Fruit fly (Drosophila melanogaster) whole organism, embryonic: ENCODE results near the gene Ugt36D1.

Experiments used
- CG11093 ChIP-seq: fragments of 200-800 bp; sonication (Bioruptor generic); IDR thresholded peaks from 3 replicates; pipeline ENCODE4 v1.3.6; 2022; ENCODE audit warnings: missing biosample characterization, missing genetic modification characterization
- CG11504 ChIP-seq: fragments of 200-800 bp; sonication (Bioruptor generic); optimal IDR thresholded peaks from 3 replicates; lab custom pipeline; 2019; ENCODE audit warnings: missing biosample characterization, mild to moderate bottlenecking, missing genetic modification characterization, moderate library complexity
- CG11723 ChIP-seq: fragments of 200-800 bp; sonication (Bioruptor generic); optimal IDR thresholded peaks from 2 replicates; lab custom pipeline; 2017; ENCODE audit warnings: missing biosample characterization, mild to moderate bottlenecking, missing genetic modification characterization
- CG12236 ChIP-seq: fragments of 200-800 bp; sonication (Bioruptor generic); optimal IDR thresholded peaks from 2 replicates; lab custom pipeline; 2016; ENCODE audit warnings: missing biosample characterization, missing genetic modification characterization
- CG1233 ChIP-seq: fragments of 200-800 bp; sonication (Bioruptor generic); optimal IDR thresholded peaks from 4 replicates; lab custom pipeline; 2018; ENCODE audit warnings: missing biosample characterization, mild to moderate bottlenecking, missing genetic modification characterization
- CG12659 ChIP-seq: fragments of 200-800 bp; sonication (Bioruptor generic); optimal IDR thresholded peaks from 3 replicates; lab custom pipeline; 2017; ENCODE audit warnings: mild to moderate bottlenecking, missing biosample characterization, missing genetic modification reagents, missing genetic modification characterization
- CG12769 ChIP-seq: fragments of 200-800 bp; sonication (Bioruptor generic); optimal IDR thresholded peaks from 2 replicates; lab custom pipeline; 2019; ENCODE audit warnings: missing biosample characterization, mild to moderate bottlenecking, missing genetic modification characterization, moderate library complexity
- CG13296 ChIP-seq: fragments of 200-800 bp; sonication (Bioruptor generic); optimal IDR thresholded peaks from 3 replicates; lab custom pipeline; 2018; ENCODE audit warnings: missing biosample characterization, mild to moderate bottlenecking, missing genetic modification characterization
- CG14860 ChIP-seq: fragments of 200-800 bp; sonication (Bioruptor generic); IDR thresholded peaks from 3 replicates; pipeline ENCODE4 v1.3.6; 2022; ENCODE audit warnings: missing biosample characterization, missing genetic modification characterization; ENCODE audit not compliant: partially characterized antibody
- CG15601 ChIP-seq: fragments of 200-800 bp; sonication (Bioruptor generic); optimal IDR thresholded peaks from 3 replicates; lab custom pipeline; 2019; ENCODE audit warnings: missing biosample characterization, mild to moderate bottlenecking, missing genetic modification characterization, moderate library complexity
- CG16813 ChIP-seq: fragments of 200-800 bp; sonication (Bioruptor generic); IDR thresholded peaks from 3 replicates; pipeline ENCODE4 v1.3.6; 2022; ENCODE audit warnings: missing biosample characterization, missing genetic modification characterization; ENCODE audit not compliant: partially characterized antibody
- CG6854 ChIP-seq: fragments of 200-800 bp; sonication (Bioruptor generic); optimal IDR thresholded peaks from 3 replicates; lab custom pipeline; 2017; ENCODE audit warnings: missing biosample characterization, mild to moderate bottlenecking, missing genetic modification characterization
- CG7839 ChIP-seq: fragments of 200-800 bp; sonication (Bioruptor generic); optimal IDR thresholded peaks from 3 replicates; lab custom pipeline; 2018; ENCODE audit warnings: missing biosample characterization, mild to moderate bottlenecking, missing genetic modification characterization, moderate library complexity
- CG8290 ChIP-seq, 3 experiments: fragments of 200-800 bp; sonication (Bioruptor generic); optimal IDR thresholded peaks; 2 replicates each; lab custom pipeline; 2016 to 2019; ENCODE audit warnings: missing biosample characterization in 3 of 3, missing genetic modification characterization in 3 of 3, mild to moderate bottlenecking in 2 of 3, moderate library complexity in 1 of 3
- CG8478 ChIP-seq: fragments of >200 bp; optimal IDR thresholded peaks from 2 replicates; lab custom pipeline; 2018
- CG8924 ChIP-seq: fragments of 200-800 bp; optimal IDR thresholded peaks from 3 replicates; lab custom pipeline; 2019; ENCODE audit warnings: missing biosample characterization, mild to moderate bottlenecking, missing genetic modification characterization, moderate library complexity
- CG9727 ChIP-seq: fragments of 200-800 bp; sonication (Bioruptor generic); optimal IDR thresholded peaks from 3 replicates; lab custom pipeline; 2017; ENCODE audit warnings: missing biosample characterization, mild to moderate bottlenecking, missing genetic modification characterization
- CkIIα-i1 ChIP-seq: fragments of 200-800 bp; sonication (Bioruptor generic); IDR thresholded peaks from 2 replicates; pipeline ENCODE4 v1.3.6; 2022; ENCODE audit warnings: missing biosample characterization, missing genetic modification characterization
- CoRest ChIP-seq: fragments of 200-800 bp; sonication (Bioruptor generic); optimal IDR thresholded peaks from 3 replicates; lab custom pipeline; 2018; ENCODE audit warnings: missing biosample characterization, mild to moderate bottlenecking, missing genetic modification characterization, moderate library complexity
- Dref ChIP-seq: fragments of 200-800 bp; sonication (Bioruptor generic); IDR thresholded peaks from 2 replicates; pipeline ENCODE4 v1.3.6; 2022; ENCODE audit warnings: missing biosample characterization, missing genetic modification characterization
- Gsc ChIP-seq: fragments of 200-800 bp; sonication (Bioruptor generic); IDR thresholded peaks from 2 replicates; pipeline ENCODE4 v1.3.6; 2022; ENCODE audit warnings: missing biosample characterization, missing genetic modification characterization
- HLH4C ChIP-seq: fragments of 200-800 bp; sonication (Bioruptor generic); IDR thresholded peaks from 3 replicates; pipeline ENCODE4 v1.3.6; 2022; ENCODE audit warnings: missing biosample characterization, missing genetic modification characterization; ENCODE audit not compliant: partially characterized antibody
- Med ChIP-seq: fragments of 200-800 bp; sonication (Bioruptor generic); peaks from one replicate; lab custom pipeline; 2016; ENCODE audit warnings: missing biosample characterization, missing genetic modification characterization, mild to moderate bottlenecking, inconsistent platforms, moderate library complexity
- Rfx ChIP-seq: fragments of 200-800 bp; sonication (Bioruptor generic); IDR thresholded peaks from 2 replicates; pipeline ENCODE4 v1.3.6; 2022; ENCODE audit warnings: missing biosample characterization, missing genetic modification characterization
- Ssrp ChIP-seq: fragments of 200-800 bp; sonication (Bioruptor generic); optimal IDR thresholded peaks from 2 replicates; lab custom pipeline; 2018; ENCODE audit warnings: missing biosample characterization, mild to moderate bottlenecking, missing genetic modification characterization, moderate library complexity
- bsh ChIP-seq, 2 experiments: fragments of 200-800 bp; sonication (Bioruptor generic); optimal IDR thresholded peaks; 2 replicates each; lab custom pipeline; 2017 to 2018; ENCODE audit warnings: mild to moderate bottlenecking in 2 of 2, missing biosample characterization in 2 of 2, missing genetic modification characterization in 2 of 2, moderate library complexity in 1 of 2
- crol ChIP-seq: fragments of 200-800 bp; sonication (Bioruptor generic); IDR thresholded peaks from 2 replicates; pipeline ENCODE4 v1.3.6; 2022; ENCODE audit warnings: missing biosample characterization, missing genetic modification characterization
- danr ChIP-seq: fragments of 200-800 bp; sonication (Bioruptor generic); IDR thresholded peaks from 2 replicates; pipeline ENCODE4 v1.3.6; 2022; ENCODE audit warnings: missing biosample characterization, missing genetic modification characterization
- dm ChIP-seq: fragments of 200-800 bp; sonication (Bioruptor generic); optimal IDR thresholded peaks from 3 replicates; lab custom pipeline; 2016; ENCODE audit warnings: missing biosample characterization, missing genetic modification characterization
- dysf ChIP-seq: fragments of 200-800 bp; sonication (Bioruptor generic); IDR thresholded peaks from 3 replicates; pipeline ENCODE4 v1.3.6; 2022; ENCODE audit warnings: missing biosample characterization, missing genetic modification characterization
- en ChIP-seq: fragments of 200-800 bp; sonication (Bioruptor generic); optimal IDR thresholded peaks from 2 replicates; lab custom pipeline; 2016; ENCODE audit warnings: missing biosample characterization, missing genetic modification characterization
- ewg ChIP-seq: fragments of 200-800 bp; sonication (Bioruptor generic); optimal IDR thresholded peaks from 3 replicates; lab custom pipeline; 2017; ENCODE audit warnings: mild to moderate bottlenecking, missing biosample characterization, missing genetic modification reagents, missing genetic modification characterization
- fd102C ChIP-seq: fragments of 200-800 bp; sonication (Bioruptor generic); optimal IDR thresholded peaks from 2 replicates; lab custom pipeline; 2018; ENCODE audit warnings: missing biosample characterization, mild to moderate bottlenecking, missing genetic modification characterization, moderate library complexity
- fd3F ChIP-seq: fragments of 200-800 bp; sonication (Bioruptor generic); optimal IDR thresholded peaks from 2 replicates; lab custom pipeline; 2018; ENCODE audit warnings: missing biosample characterization, mild to moderate bottlenecking, missing genetic modification characterization, moderate library complexity
- fru ChIP-seq: fragments of >200 bp; optimal IDR thresholded peaks from 2 replicates; lab custom pipeline; 2017
- gem ChIP-seq: fragments of 200-800 bp; sonication (Bioruptor generic); optimal IDR thresholded peaks from 2 replicates; lab custom pipeline; 2019; ENCODE audit warnings: missing biosample characterization, mild to moderate bottlenecking, missing genetic modification characterization, moderate library complexity
- gfzf ChIP-seq: fragments of 200-800 bp; sonication (Bioruptor generic); optimal IDR thresholded peaks from 2 replicates; lab custom pipeline; 2016; ENCODE audit warnings: missing biosample characterization, mild to moderate bottlenecking, missing genetic modification characterization, moderate library complexity
- grau ChIP-seq: fragments of 200-800 bp; optimal IDR thresholded peaks from 3 replicates; lab custom pipeline; 2019; ENCODE audit warnings: missing biosample characterization, mild to moderate bottlenecking, missing genetic modification characterization, moderate library complexity
- hkb ChIP-seq, 2 experiments: fragments of 200-800 bp in 1 of 2; fragments of >200 bp in 1 of 2; sonication (Bioruptor generic) in 1 of 2; IDR thresholded peaks in 1 of 2; optimal IDR thresholded peaks in 1 of 2; 2 replicates each; pipeline versions ENCODE4 v1.3.6 to Lab custom; 2017 to 2022; ENCODE audit warnings: missing biosample characterization in 1 of 2, missing genetic modification characterization in 1 of 2
- nau ChIP-seq: fragments of 200-800 bp; sonication (Bioruptor generic); optimal IDR thresholded peaks from 3 replicates; lab custom pipeline; 2017; ENCODE audit warnings: missing biosample characterization, mild to moderate bottlenecking, missing genetic modification characterization, missing genetic modification reagents
- odd ChIP-seq: fragments of 200-800 bp; sonication (Bioruptor generic); optimal IDR thresholded peaks from 2 replicates; lab custom pipeline; 2017; ENCODE audit warnings: missing biosample characterization, mild to moderate bottlenecking, missing genetic modification characterization
- pho ChIP-seq: fragments of 200-800 bp; sonication (Bioruptor generic); optimal IDR thresholded peaks from 2 replicates; lab custom pipeline; 2016; ENCODE audit warnings: missing biosample characterization, missing genetic modification characterization
- repo ChIP-seq: fragments of 200-800 bp; sonication (Bioruptor generic); optimal IDR thresholded peaks from 2 replicates; lab custom pipeline; 2016; ENCODE audit warnings: missing biosample characterization, missing genetic modification characterization
- seq ChIP-seq: fragments of 200-800 bp; sonication (Bioruptor generic); IDR thresholded peaks from 2 replicates; pipeline ENCODE4 v1.3.6; 2022; ENCODE audit warnings: missing biosample characterization, missing genetic modification characterization
- sr ChIP-seq: fragments of 200-800 bp; sonication (Bioruptor generic); IDR thresholded peaks from 3 replicates; pipeline ENCODE4 v1.3.6; 2022; ENCODE audit warnings: missing biosample characterization, missing genetic modification characterization
- tll ChIP-seq, 2 experiments: fragments of 200-800 bp in 1 of 2; fragments of >200 bp in 1 of 2; sonication (Bioruptor generic) in 1 of 2; optimal IDR thresholded peaks; 2 replicates each; lab custom pipeline; 2017 to 2019; ENCODE audit warnings: missing biosample characterization in 2 of 2, missing genetic modification characterization in 2 of 2, mild to moderate bottlenecking in 1 of 2, moderate library complexity in 1 of 2
- unc-4 ChIP-seq: fragments of 200-800 bp; sonication (Bioruptor generic); IDR thresholded peaks from 2 replicates; pipeline ENCODE4 v1.3.6; 2022; ENCODE audit warnings: missing biosample characterization, missing genetic modification characterization; ENCODE audit not compliant: partially characterized antibody
- vfl ChIP-seq: fragments of 200-800 bp; sonication (Bioruptor generic); optimal IDR thresholded peaks from 2 replicates; lab custom pipeline; 2016; ENCODE audit warnings: missing biosample characterization, missing genetic modification characterization

The Ugt36D1 gene

DNA sequence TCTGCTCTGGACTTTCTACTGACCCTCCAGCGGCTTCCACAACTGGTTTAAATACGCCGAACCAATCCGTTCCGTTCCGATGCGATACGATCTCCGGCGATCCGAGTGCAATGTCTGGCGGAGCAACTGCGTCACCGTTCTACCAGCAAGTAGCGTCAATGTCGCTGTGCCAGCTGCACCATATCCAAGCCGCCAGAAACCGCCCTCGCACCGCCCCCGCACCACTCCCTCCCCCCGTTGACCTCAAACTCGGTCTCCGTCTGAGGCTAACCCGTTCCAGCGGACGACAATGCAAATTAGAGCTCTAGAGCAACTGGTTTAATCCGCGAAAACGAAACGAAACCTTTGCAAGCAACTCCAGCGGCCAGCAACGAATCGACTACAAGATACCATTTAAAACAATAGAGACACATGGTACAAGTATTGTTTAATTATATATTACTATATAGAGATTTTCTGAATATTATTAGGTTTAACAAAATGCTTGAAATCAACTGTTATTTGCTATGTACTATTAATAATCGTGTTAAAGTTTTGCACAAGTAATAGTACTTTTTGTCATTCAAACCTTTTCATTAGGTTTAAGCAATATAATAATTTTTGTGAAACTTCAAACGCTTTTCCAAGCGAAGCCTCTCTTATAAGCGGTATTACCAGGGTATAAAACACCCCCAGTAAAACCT lies 12.2 kb upstream of the Ugt36D1 start, which contains the start of the genes CG10570 and CG42502 (continued):
- TF ChIP-seq CG14860: 0 out of 3 replicates have a peak, but pooled peaks have one; percentile 40
- TF ChIP-seq danr (GFP tag; lab: Robert Waterston, UW): no peak
- TF ChIP-seq grau: peak; percentile 21
- TF ChIP-seq CG12659 (GFP tag; lab: Kevin White, UChicago): no peak
- TF ChIP-seq Gsc: no peak
- TF ChIP-seq CG11093: no peak
- peak; percentile 48; the same call in 1 of the 3 replicates for TF ChIP-seq dysf (GFP tag; lab: Robert Waterston, UW)
- TF ChIP-seq sr: 0 out of 3 replicates have a peak, but pooled peaks have one; percentile 5
- peak; percentile 5 for TF ChIP-seq Med (GFP tag; lab: Kevin White, UChicago)
- no peak for TF ChIP-seq CG13296 (GFP tag; lab: Kevin White, UChicago)
- no peak for TF ChIP-seq hkb (optimal IDR thresholded peaks at IDR 0.05; lab: Kevin White, UChicago)
- no peak for TF ChIP-seq hkb (GFP tag; IDR thresholded peaks at IDR 0.05; lab: Robert Waterston, UW)
- TF ChIP-seq CG12769 (tag; lab: Kevin White, UChicago): peak; percentile 20
- TF ChIP-seq CG11504: peak; percentile 14
- no peak for TF ChIP-seq tll (GFP tag; optimal IDR thresholded peaks at IDR 0.05; lab: Kevin White, UChicago)
- TF ChIP-seq nau: no peak
- no peak for TF ChIP-seq vfl (GFP tag; lab: Kevin White, UChicago)
- no peak for TF ChIP-seq CG9727 (GFP tag; lab: Kevin White, UChicago)
- TF ChIP-seq seq (GFP tag; lab: Robert Waterston, UW): no peak
- no peak for TF ChIP-seq bsh (GFP tag; optimal IDR thresholded peaks at IDR 0.05; lab: Kevin White, UChicago)
- no peak for TF ChIP-seq CG15601 (tag; lab: Kevin White, UChicago)
- TF ChIP-seq CG8924 (tag; lab: Kevin White, UChicago): peak; percentile 2
- TF ChIP-seq gem (tag; lab: Kevin White, UChicago): peak; percentile 32
- no peak for TF ChIP-seq ewg (GFP tag; lab: Kevin White, UChicago)
- no peak for TF ChIP-seq CG8290 (GFP tag; optimal IDR thresholded peaks at IDR 0.05; lab: Kevin White, UChicago)
- TF ChIP-seq CG8290 (tag; optimal IDR thresholded peaks at IDR 0.05; lab: Kevin White, UChicago): no peak
- TF ChIP-seq CkIIα-i1 (GFP tag; lab: Robert Waterston, UW): no peak
- TF ChIP-seq fd3F (GFP tag; lab: Kevin White, UChicago): no peak
- TF ChIP-seq CG8478: no peak
- no peak for TF ChIP-seq dm
- peak; percentile 50; the same call in 1 of the 2 replicates for TF ChIP-seq crol (GFP tag; lab: Robert Waterston, UW)
- no peak for TF ChIP-seq fd102C (GFP tag; lab: Kevin White, UChicago)
- no peak for TF ChIP-seq en (GFP tag; lab: Kevin White, UChicago)
- TF ChIP-seq CG16813: 0 out of 3 replicates have a peak, but pooled peaks have one; percentile 16
- TF ChIP-seq repo (GFP tag; lab: Kevin White, UChicago): no peak
- no peak for TF ChIP-seq CG6854
- TF ChIP-seq CG11723 (GFP tag; lab: Kevin White, UChicago): no peak
- TF ChIP-seq fru: no peak
- TF ChIP-seq Dref (GFP tag; lab: Robert Waterston, UW): 0 out of 2 replicates have a peak, but pooled peaks have one; percentile 21
- TF ChIP-seq pho: no peak
- peak; percentile 43; the same call in 2 of the 3 replicates for TF ChIP-seq HLH4C (GFP tag; lab: Robert Waterston, UW)
- TF ChIP-seq odd: no peak
- TF ChIP-seq unc-4 (GFP tag; lab: Robert Waterston, UW): no peak
- TF ChIP-seq CG7839 (tag; lab: Kevin White, UChicago): peak; percentile 5
- TF ChIP-seq CoRest (tag; lab: Kevin White, UChicago): peak; percentile 7
- no peak for TF ChIP-seq gfzf (GFP tag; lab: Kevin White, UChicago)
- TF ChIP-seq Rfx (GFP tag; lab: Robert Waterston, UW): no peak; the same call in 1 of the 2 replicates
- TF ChIP-seq Ssrp: no peak
- TF ChIP-seq CG1233 (GFP tag; lab: Kevin White, UChicago): no peak
- TF ChIP-seq CG12236: no peak
